Worm (Caenorhabditis elegans) whole organism, L1 larva: Measurements from ENCODE around the gene Y22D7AR.14.

ENCODE experiments used
- C16A3.4 ChIP-seq: fragments of 150-350 bp; optimal IDR thresholded peaks from 2 replicates; lab custom pipeline; 2014; ENCODE audit warnings: missing biosample characterization, missing genetic modification characterization
- aly-2 ChIP-seq: fragments of 150-350 bp; optimal IDR thresholded peaks from 2 replicates; lab custom pipeline; 2014; ENCODE audit warnings: missing biosample characterization, missing genetic modification characterization
- blmp-1 ChIP-seq: fragments of 150-350 bp; optimal IDR thresholded peaks from 2 replicates; lab custom pipeline; 2014; ENCODE audit warnings: missing biosample characterization, missing genetic modification characterization
- ceh-8 ChIP-seq: fragments of 200-800 bp; sonication (Bioruptor generic); optimal IDR thresholded peaks from 2 replicates; lab custom pipeline; 2018; ENCODE audit warnings: mild to moderate bottlenecking, missing genetic modification characterization, moderate library complexity, missing compliant biosample characterization
- ceh-88 ChIP-seq: fragments of 200-800 bp; sonication (Bioruptor generic); IDR thresholded peaks from 2 replicates; pipeline ENCODE4 v1.3.6; 2022; ENCODE audit warnings: missing genetic modification characterization, missing compliant biosample characterization
- ceh-90 ChIP-seq: sonication (generic microtip); optimal IDR thresholded peaks from 2 replicates; lab custom pipeline; 2016; ENCODE audit warnings: missing genetic modification characterization, missing compliant biosample characterization
- ces-1 ChIP-seq: fragments of 150-350 bp; optimal IDR thresholded peaks from 2 replicates; lab custom pipeline; 2014; ENCODE audit warnings: missing biosample characterization, missing genetic modification reagents, missing genetic modification characterization
- dpl-1 ChIP-seq, 3 experiments: fragments of 150-350 bp in 2 of 3; sonication (generic microtip) in 1 of 3; optimal IDR thresholded peaks; 2 replicates each; lab custom pipeline; 2014 to 2017; ENCODE audit warnings: missing biosample characterization in 3 of 3, missing genetic modification characterization in 3 of 3, missing genetic modification reagents in 3 of 3
- efl-1 ChIP-seq, 4 experiments: fragments of 150-350 bp; optimal IDR thresholded peaks in 3 of 4; peaks in 1 of 4; 1 replicate in 1 of 4; 2 replicates in 3 of 4; lab custom pipeline; 2014; ENCODE audit warnings: missing biosample characterization in 2 of 4, missing genetic modification characterization in 2 of 4, missing genetic modification reagents in 2 of 4
- egl-13 ChIP-seq: sonication (generic microtip); optimal IDR thresholded peaks from 2 replicates; lab custom pipeline; 2016; ENCODE audit warnings: missing genotype, missing genetic modification reagents, missing genetic modification characterization, missing compliant biosample characterization
- egl-27 ChIP-seq, 2 experiments: fragments of 150-350 bp in 1 of 2; sonication (generic microtip); optimal IDR thresholded peaks; 3 replicates each; lab custom pipeline; 2017 to 2018; ENCODE audit warnings: missing biosample characterization in 2 of 2, missing genetic modification characterization in 2 of 2, missing genetic modification reagents in 2 of 2
- elt-2 ChIP-seq: sonication (generic microtip); optimal IDR thresholded peaks from 2 replicates; lab custom pipeline; 2016; ENCODE audit warnings: missing genetic modification characterization, mild to moderate bottlenecking, inconsistent platforms, missing compliant biosample characterization, missing genetic modification reagents
- elt-3 ChIP-seq, 6 experiments: fragments of 150-350 bp in 1 of 6; sonication (generic microtip); optimal IDR thresholded peaks; 2 replicates each; lab custom pipeline; 2017 to 2018; ENCODE audit warnings: missing biosample characterization in 6 of 6, missing genetic modification characterization in 6 of 6, inconsistent platforms in 1 of 6
- fkh-4 ChIP-seq: sonication (generic microtip); optimal IDR thresholded peaks from 2 replicates; lab custom pipeline; 2016; ENCODE audit warnings: missing compliant biosample characterization, missing genetic modification characterization, borderline replicate concordance
- fkh-8 ChIP-seq: sonication (generic microtip); optimal IDR thresholded peaks from 2 replicates; lab custom pipeline; 2016; ENCODE audit warnings: mild to moderate bottlenecking, missing genetic modification characterization, missing compliant biosample characterization
- fos-1 ChIP-seq: fragments of 150-350 bp; optimal IDR thresholded peaks from 2 replicates; lab custom pipeline; 2014; ENCODE audit warnings: missing biosample characterization, missing genetic modification characterization
- irx-1 ChIP-seq: sonication (generic microtip); optimal IDR thresholded peaks from 2 replicates; lab custom pipeline; 2016; ENCODE audit warnings: missing genetic modification characterization, missing compliant biosample characterization
- lin-15B ChIP-seq: fragments of 150-350 bp; sonication (generic microtip); optimal IDR thresholded peaks from 3 replicates; lab custom pipeline; 2014; ENCODE audit warnings: missing biosample characterization, missing genetic modification characterization
- lin-35 ChIP-seq, 2 experiments: fragments of 150-350 bp; optimal IDR thresholded peaks; 2 replicates each; lab custom pipeline; 2014; ENCODE audit warnings: missing biosample characterization in 2 of 2, missing genetic modification characterization in 2 of 2, missing genetic modification reagents in 2 of 2
- lir-3 ChIP-seq: sonication (generic microtip); optimal IDR thresholded peaks from 2 replicates; lab custom pipeline; 2016; ENCODE audit warnings: mild to moderate bottlenecking, missing genetic modification characterization, moderate library complexity, missing compliant biosample characterization; ENCODE audit not compliant: poor library complexity
- lsy-2 ChIP-seq, 2 experiments: fragments of 150-350 bp; optimal IDR thresholded peaks; 2 replicates each; lab custom pipeline; 2014; ENCODE audit warnings: missing biosample characterization in 2 of 2, missing genetic modification characterization in 2 of 2
- mdl-1 ChIP-seq, 2 experiments: fragments of 150-350 bp; optimal IDR thresholded peaks; 2 replicates each; lab custom pipeline; 2014 to 2017; ENCODE audit warnings: missing biosample characterization in 2 of 2, missing genetic modification characterization in 2 of 2, inconsistent platforms in 1 of 2
- mef-2 ChIP-seq: fragments of 150-350 bp; optimal IDR thresholded peaks from 2 replicates; lab custom pipeline; 2014; ENCODE audit warnings: missing biosample characterization, missing genetic modification characterization
- nhr-11 ChIP-seq: fragments of 150-350 bp; optimal IDR thresholded peaks from 2 replicates; lab custom pipeline; 2014; ENCODE audit warnings: missing biosample characterization, missing genetic modification characterization
- nhr-12 ChIP-seq: sonication (generic microtip); optimal IDR thresholded peaks from 2 replicates; lab custom pipeline; 2017; ENCODE audit warnings: missing biosample characterization, missing genetic modification characterization
- nhr-28 ChIP-seq: fragments of 150-350 bp; optimal IDR thresholded peaks from 2 replicates; lab custom pipeline; 2014; ENCODE audit warnings: missing biosample characterization, missing genetic modification characterization
- nhr-71 ChIP-seq: sonication (generic microtip); optimal IDR thresholded peaks from 2 replicates; lab custom pipeline; 2016; ENCODE audit warnings: mild to moderate bottlenecking, missing genetic modification characterization, moderate library complexity, missing compliant biosample characterization
- nhr-76 ChIP-seq: sonication (generic microtip); optimal IDR thresholded peaks from 2 replicates; lab custom pipeline; 2017; ENCODE audit warnings: missing biosample characterization, missing genetic modification characterization
- nhr-77 ChIP-seq: fragments of 150-350 bp; optimal IDR thresholded peaks from 2 replicates; lab custom pipeline; 2014; ENCODE audit warnings: missing biosample characterization, missing genetic modification characterization
- nhr-84 ChIP-seq: sonication (generic microtip); optimal IDR thresholded peaks from 2 replicates; lab custom pipeline; 2017; ENCODE audit warnings: missing biosample characterization, missing genetic modification characterization
- nhr-85 ChIP-seq: sonication (generic microtip); peaks from one replicate; lab custom pipeline; 2016; ENCODE audit warnings: missing genetic modification characterization, inconsistent platforms, missing compliant biosample characterization
- nhr-90 ChIP-seq: sonication (generic microtip); optimal IDR thresholded peaks from 2 replicates; lab custom pipeline; 2016; ENCODE audit warnings: mild to moderate bottlenecking, missing genetic modification characterization, missing compliant biosample characterization; ENCODE audit not compliant: poor library complexity
- pag-3 ChIP-seq: sonication (generic microtip); optimal IDR thresholded peaks from 2 replicates; lab custom pipeline; 2017; ENCODE audit warnings: missing genetic modification characterization, mild to moderate bottlenecking, missing compliant biosample characterization, antibody characterized with exemption, borderline replicate concordance; ENCODE audit not compliant: insufficient read depth
- pqm-1 ChIP-seq: sonication (generic microtip); optimal IDR thresholded peaks from 3 replicates; lab custom pipeline; 2017; ENCODE audit warnings: missing biosample characterization, missing genetic modification characterization
- rnt-1 ChIP-seq: sonication (generic microtip); optimal IDR thresholded peaks from 2 replicates; lab custom pipeline; 2016; ENCODE audit warnings: mild to moderate bottlenecking, missing genetic modification characterization, moderate library complexity, missing compliant biosample characterization
- skn-1 ChIP-seq: fragments of 150-350 bp; optimal IDR thresholded peaks from 2 replicates; lab custom pipeline; 2014; ENCODE audit warnings: missing biosample characterization, missing genetic modification characterization
- snu-23 ChIP-seq: sonication (generic microtip); optimal IDR thresholded peaks from 2 replicates; lab custom pipeline; 2016; ENCODE audit warnings: missing genetic modification characterization, missing compliant biosample characterization
- unc-62 ChIP-seq: fragments of 150-350 bp; optimal IDR thresholded peaks from 2 replicates; lab custom pipeline; 2014; ENCODE audit warnings: missing biosample characterization, missing genetic modification reagents, missing genetic modification characterization
- unc-98 ChIP-seq: fragments of 200-800 bp; sonication (Bioruptor generic); IDR thresholded peaks from 2 replicates; pipeline ENCODE4 v1.3.6; 2022; ENCODE audit warnings: missing genetic modification characterization, missing compliant biosample characterization
- ztf-11 ChIP-seq, 2 experiments: sonication (generic microtip); optimal IDR thresholded peaks; 2 replicates each; lab custom pipeline; 2016 to 2017; ENCODE audit warnings: missing genetic modification characterization in 2 of 2, missing biosample characterization in 1 of 2, missing compliant biosample characterization in 1 of 2
- ztf-4 ChIP-seq: fragments of 150-350 bp; optimal IDR thresholded peaks from 2 replicates; lab custom pipeline; 2014; ENCODE audit warnings: missing biosample characterization, missing genetic modification characterization

Y22D7AR.14 gene

DNA sequence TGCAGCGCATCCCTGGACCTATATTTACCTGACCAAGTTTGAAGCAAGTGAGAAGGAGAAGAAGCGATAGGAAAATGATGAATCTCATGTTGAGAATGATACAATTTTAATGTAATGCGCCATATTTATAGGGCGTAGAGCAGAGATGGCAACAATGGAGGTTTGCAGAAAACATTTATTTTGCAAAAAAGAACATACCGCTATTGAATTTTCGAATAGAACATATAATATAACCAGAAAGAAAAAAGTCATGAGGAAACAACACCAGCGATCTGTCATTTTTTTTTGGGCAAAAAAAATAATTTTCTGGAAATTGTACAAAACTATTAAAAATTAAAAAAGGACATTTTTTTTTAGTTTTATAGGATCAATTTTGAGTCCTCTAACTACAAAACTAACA lies 12.5 kb upstream of the Y22D7AR.14 start, which contains the start of gene spex-3:
Gene spex-3, minus strand, starts transcription at position 101 of the 400 bp plus-strand sequence.
- TF ChIP-seq C16A3.4 (tag; lab: Kevin White, UChicago) = no peak

DNA sequence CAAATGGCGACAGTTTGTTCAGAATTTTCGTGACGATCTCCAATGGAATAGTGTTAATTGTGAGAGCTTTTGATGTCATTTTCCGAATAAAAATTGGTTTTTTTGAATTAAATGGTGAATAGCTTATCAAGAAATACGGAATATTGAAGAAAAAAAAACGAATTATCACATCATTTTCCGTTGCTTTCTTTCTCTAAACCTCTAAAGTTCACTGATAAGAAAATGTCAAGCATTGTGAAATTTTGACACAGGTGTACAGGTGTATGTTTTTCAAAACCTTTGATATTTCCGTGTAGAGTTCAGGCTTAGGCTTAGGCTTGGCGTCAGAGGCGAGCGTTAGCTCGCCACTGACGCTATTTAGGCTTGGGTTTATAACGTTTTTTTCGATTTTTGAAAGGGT lies 9.0 kb upstream of the Y22D7AR.14 start, which contains the start of gene fbxa-74:
Gene fbxa-74, minus strand, starts transcription at position 145 of the 400 bp plus-strand sequence.
- TF ChIP-seq pqm-1 (tag; lab: Kevin White, UChicago) (peak; percentile 27), ztf-4 (tag; lab: Kevin White, UChicago) (no peak), elt-2 (tag; lab: Kevin White, UChicago) (peak; percentile 55), lin-35 (GFP tag; optimal IDR thresholded peaks at IDR 0.05; lab: Kevin White, UChicago) (peak in 1 of 2 experiments; percentile 13)

DNA sequence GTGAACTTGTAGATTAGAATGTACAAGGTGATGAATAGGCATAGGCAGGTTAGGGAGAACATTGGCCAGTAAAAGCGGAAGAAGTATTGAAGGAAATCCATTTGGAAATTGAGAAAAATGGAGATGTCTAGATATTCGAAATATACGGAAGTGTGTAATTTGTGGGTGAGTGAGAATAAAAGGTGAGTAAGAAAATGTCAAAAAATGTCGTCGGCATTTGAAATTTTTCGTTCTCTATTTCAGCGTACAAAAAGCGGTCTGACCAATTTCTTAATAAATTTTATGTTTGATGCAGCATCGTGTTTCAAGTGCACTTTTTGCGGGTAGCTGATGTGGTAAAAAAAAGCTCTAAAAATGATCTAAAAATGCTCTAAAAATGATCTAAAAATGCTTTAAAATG lies 5.2 kb upstream of the Y22D7AR.14 start, which contains the start of gene srd-64:
Gene srd-64, minus strand, starts transcription at position 101 of the 400 bp plus-strand sequence.
- no peak for TF ChIP-seq dpl-1 (GFP tag; optimal IDR thresholded peaks at IDR 0.05; lab: Kevin White, UChicago)
- no peak for TF ChIP-seq unc-98 (GFP tag; lab: Robert Waterston, UW)
- TF ChIP-seq ztf-4 (tag; lab: Kevin White, UChicago) = no peak
- no peak for TF ChIP-seq lir-3 (tag; lab: Kevin White, UChicago)
- TF ChIP-seq mef-2 (tag; lab: Kevin White, UChicago) = no peak
- TF ChIP-seq aly-2 (tag; lab: Kevin White, UChicago) = no peak
- TF ChIP-seq unc-62 (GFP tag; lab: Kevin White, UChicago) = no peak
- TF ChIP-seq fkh-8 = no peak
- no peak for TF ChIP-seq nhr-11
- TF ChIP-seq elt-2 (tag; lab: Kevin White, UChicago) = no peak
- TF ChIP-seq pag-3 (tag; lab: Kevin White, UChicago) = no peak
- TF ChIP-seq lin-15B = no peak
- no peak for TF ChIP-seq nhr-28 (tag; lab: Kevin White, UChicago)
- TF ChIP-seq nhr-90 (tag; lab: Kevin White, UChicago) = no peak
- no peak for TF ChIP-seq egl-13 (tag; lab: Kevin White, UChicago)
- TF ChIP-seq ces-1 (GFP tag; lab: Kevin White, UChicago) = no peak

DNA sequence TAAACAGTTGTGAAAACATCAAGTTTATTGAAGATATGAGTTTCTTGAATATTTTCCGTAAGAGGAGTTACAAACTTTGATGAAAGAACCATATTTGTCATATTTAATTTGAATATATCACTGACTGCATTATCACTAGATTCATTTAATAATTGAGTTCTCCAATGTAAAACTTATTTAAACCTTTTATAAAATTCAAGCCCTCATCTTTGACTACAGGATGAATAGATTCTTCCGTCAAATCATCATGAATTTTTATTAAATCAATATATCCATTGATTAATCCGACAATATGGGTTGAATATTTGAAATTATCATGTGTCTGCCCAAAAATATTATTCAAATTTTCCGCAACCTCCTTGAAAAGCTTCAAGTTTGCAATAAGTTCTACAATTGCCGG lies 1.8 kb downstream of the Y22D7AR.14 start, which contains the start of gene Y22D7AR.7:
Gene Y22D7AR.7, minus strand, starts transcription at position 101 of the 400 bp plus-strand sequence.
- no peak for TF ChIP-seq aly-2 (tag; lab: Kevin White, UChicago)
- TF ChIP-seq ceh-8 (GFP tag; lab: Kevin White, UChicago) = no peak
- TF ChIP-seq nhr-85 (tag; lab: Kevin White, UChicago) = peak; percentile 47

DNA sequence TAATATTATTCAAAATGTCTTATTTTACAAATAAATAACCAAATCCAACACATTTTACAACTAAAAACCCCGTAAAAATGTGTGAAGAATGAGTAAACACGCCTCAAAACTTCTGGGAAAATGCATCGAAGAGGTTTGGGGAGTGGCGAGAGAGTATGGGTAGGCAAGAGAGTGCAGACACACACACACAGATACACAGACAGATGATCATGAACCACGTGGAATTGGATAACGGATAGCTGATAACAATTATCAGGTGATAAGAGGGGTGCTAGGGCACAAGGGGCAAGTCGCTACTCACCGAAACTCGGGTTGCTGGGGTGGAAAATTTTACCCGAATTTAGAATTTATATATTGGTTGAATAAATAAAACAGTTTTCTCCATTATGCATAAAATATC lies 7.6 kb downstream of the Y22D7AR.14 start:
- TF ChIP-seq nhr-71 (tag; lab: Kevin White, UChicago) (peak; percentile 85), lsy-2 (tag; optimal IDR thresholded peaks at IDR 0.05; lab: Kevin White, UChicago) (peak in 1 of 2 experiments; percentile 41), irx-1 (tag; lab: Kevin White, UChicago) (no peak), rnt-1 (peak; percentile 80), lin-35 (GFP tag; optimal IDR thresholded peaks at IDR 0.05; lab: Kevin White, UChicago) (peak in 1 of 2 experiments; percentile 44), efl-1 (optimal IDR thresholded peaks at IDR 0.05; lab: Kevin White, UChicago) (peak; percentile 25 to 46), efl-1 (GFP tag; optimal IDR thresholded peaks at IDR 0.05 in 1 of 2; lab: Kevin White, UChicago) (peak in 1 of 2 experiments; percentile 78), dpl-1 (GFP tag; optimal IDR thresholded peaks at IDR 0.05; lab: Kevin White, UChicago) (peak; percentile 7 to 23 (median 22)), ceh-88 (GFP tag; lab: Robert Waterston, UW) (no peak), nhr-77 (tag; lab: Kevin White, UChicago) (peak; percentile 24), snu-23 (GFP tag; lab: Kevin White, UChicago) (no peak), nhr-76 (no peak), ceh-90 (tag; lab: Kevin White, UChicago) (no peak), fkh-4 (tag; lab: Kevin White, UChicago) (no peak), nhr-84 (no peak), ztf-4 (tag; lab: Kevin White, UChicago) (peak; percentile 19), skn-1 (tag; lab: Kevin White, UChicago) (peak; percentile 26), egl-27 (tag; optimal IDR thresholded peaks at IDR 0.05; lab: Kevin White, UChicago) (no peak), elt-3 (tag; optimal IDR thresholded peaks at IDR 0.05; lab: Kevin White, UChicago) (peak in 2 of 6 experiments; percentile 63 to 79), mdl-1 (tag; optimal IDR thresholded peaks at IDR 0.05; lab: Kevin White, UChicago) (peak in 1 of 2 experiments; percentile 94), pag-3 (tag; lab: Kevin White, UChicago) (no peak), elt-2 (tag; lab: Kevin White, UChicago) (peak; percentile 61), nhr-90 (tag; lab: Kevin White, UChicago) (peak; percentile 54), fos-1 (tag; lab: Kevin White, UChicago) (no peak), nhr-12 (tag; lab: Kevin White, UChicago) (no peak), lir-3 (tag; lab: Kevin White, UChicago) (peak; percentile 20), ztf-11 (tag; optimal IDR thresholded peaks at IDR 0.05; lab: Kevin White, UChicago) (no peak), blmp-1 (tag; lab: Kevin White, UChicago) (peak; percentile 4)
